Fruit fly (Drosophila melanogaster): ENCODE data around the gene MRG15.

The MRG15 gene

DNA sequence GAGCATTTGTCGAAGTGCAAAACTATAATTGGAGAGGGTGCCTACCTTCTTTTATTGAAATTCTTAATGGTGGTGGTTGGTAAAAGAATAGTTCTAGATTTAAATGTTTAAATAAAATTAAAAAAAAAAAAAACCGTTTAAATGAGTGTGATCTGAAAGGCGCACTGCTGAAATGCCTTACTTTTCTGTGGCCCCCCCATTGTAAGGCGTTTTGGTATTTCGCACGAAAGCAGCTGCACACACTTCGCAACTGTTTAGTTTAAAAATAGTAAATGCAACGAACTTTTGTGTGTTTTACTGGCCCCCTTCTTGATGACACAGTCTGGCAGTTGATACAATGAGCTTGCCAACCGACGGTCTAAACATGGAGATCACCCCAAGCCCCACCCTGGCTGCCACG, 9.5 kb downstream of the MRG15 start, which contains the start of the genes CG14864 and Zip88E:
CG14864 (minus strand) TSS at position 113 of the 400 bp plus-strand sequence.
Zip88E (plus strand) TSS at position 237 of the 400 bp plus-strand sequence.
- no peak for TF ChIP-seq Crg-1 (GFP tag; optimal IDR thresholded peaks at IDR 0.05)
- TF ChIP-seq bab1 (GFP tag; optimal IDR thresholded peaks at IDR 0.05), result peak; percentile 16

DNA sequence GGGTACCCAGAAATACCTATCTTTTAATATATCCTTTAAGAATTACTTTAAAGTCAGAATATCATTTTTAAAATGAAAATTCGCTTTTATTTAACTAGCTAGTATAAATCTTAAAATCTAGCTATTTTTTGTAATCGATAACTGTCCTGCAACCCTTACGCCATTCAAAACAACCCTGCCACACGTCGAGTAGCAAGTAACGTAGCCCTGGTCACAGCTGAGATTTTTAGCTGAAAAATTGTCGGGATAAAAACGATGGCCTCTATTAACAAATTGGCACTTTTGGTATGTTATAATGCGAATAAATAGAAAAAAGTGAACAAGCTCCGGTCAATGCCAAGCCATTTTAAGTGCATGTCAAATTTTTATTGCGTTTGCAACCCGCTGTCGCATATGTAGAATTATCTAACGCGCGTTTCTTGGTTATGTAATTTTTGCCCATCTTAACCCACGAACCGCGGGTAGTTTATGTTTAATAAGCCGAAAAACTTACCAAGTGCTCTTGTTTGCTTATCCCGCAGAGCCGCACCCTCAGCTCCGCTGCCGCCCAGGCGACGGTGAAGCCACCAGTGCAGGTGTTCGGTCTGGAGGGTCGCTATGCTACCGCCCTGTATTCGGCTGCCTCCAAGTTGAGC, 12.4 kb downstream of the MRG15 start, which contains the start of gene ATPsynO:
ATPsynO (plus strand) TSS at position 186 of the 635 bp plus-strand sequence.
- peak; percentile 17 for TF ChIP-seq Crg-1 (GFP tag; optimal IDR thresholded peaks at IDR 0.05)
- no peak for TF ChIP-seq Clk (GFP tag; optimal IDR thresholded peaks at IDR 0.05)
- peak; percentile 43 for TF ChIP-seq CG33017 (tag; optimal IDR thresholded peaks at IDR 0.05)
- no peak for TF ChIP-seq Hr96 (GFP tag; optimal IDR thresholded peaks at IDR 0.05)
- peak; percentile 60 for TF ChIP-seq Mnt (GFP tag; optimal IDR thresholded peaks at IDR 0.05)
- no peak for TF ChIP-seq kay (GFP tag; ENCODE audit: borderline replicate concordance)
- TF ChIP-seq cnc (optimal IDR thresholded peaks at IDR 0.05), result no peak
- TF ChIP-seq cic (GFP tag; optimal IDR thresholded peaks at IDR 0.05), result no peak
- peak; percentile 74 for TF ChIP-seq bab1 (GFP tag; optimal IDR thresholded peaks at IDR 0.05)
- peak; percentile 20 for TF ChIP-seq CG1620 (GFP tag; optimal IDR thresholded peaks at IDR 0.05)
- peak; percentile 46 for TF ChIP-seq CG7101 (tag; optimal IDR thresholded peaks at IDR 0.05)
- TF ChIP-seq CG14711 (tag; optimal IDR thresholded peaks at IDR 0.05), result peak; percentile 59
- TF ChIP-seq CG11617 (GFP tag; optimal IDR thresholded peaks at IDR 0.05), result peak; percentile 51
- TF ChIP-seq CG5204 (GFP tag; optimal IDR thresholded peaks at IDR 0.05), result no peak
- no peak for TF ChIP-seq pad (GFP tag; optimal IDR thresholded peaks at IDR 0.05)
- no peak for TF ChIP-seq CG12768 (GFP tag; optimal IDR thresholded peaks at IDR 0.05)

DNA sequence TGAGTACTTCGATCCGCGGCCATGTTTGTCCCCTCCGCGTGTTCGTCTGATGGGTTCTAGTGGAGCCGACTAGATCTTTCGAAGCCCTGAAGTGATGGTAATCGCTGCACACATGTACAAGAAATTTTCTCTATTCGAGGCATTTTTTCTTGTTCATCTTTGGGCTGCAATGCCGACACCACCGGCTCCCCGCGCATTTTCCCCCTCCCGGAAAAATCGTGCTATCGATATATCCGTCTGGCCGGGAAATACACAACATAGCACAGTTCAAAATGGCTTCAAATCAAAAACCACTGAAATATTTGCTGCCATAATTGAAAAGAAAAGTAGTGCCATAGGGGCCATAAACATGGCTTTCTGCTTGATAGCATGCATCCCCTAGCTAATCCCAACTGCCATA, 14.0 kb downstream of the MRG15 start:
- no peak for TF ChIP-seq CG5204 (GFP tag; optimal IDR thresholded peaks at IDR 0.05)
- TF ChIP-seq CG7101 (tag; optimal IDR thresholded peaks at IDR 0.05), result no peak
- no peak for TF ChIP-seq cnc (optimal IDR thresholded peaks at IDR 0.05)
- TF ChIP-seq bab1 (GFP tag; optimal IDR thresholded peaks at IDR 0.05), result no peak
- no peak for TF ChIP-seq CG12768 (GFP tag; optimal IDR thresholded peaks at IDR 0.05)
- TF ChIP-seq CG11617 (GFP tag; optimal IDR thresholded peaks at IDR 0.05), result no peak
- TF ChIP-seq Hr96 (GFP tag; optimal IDR thresholded peaks at IDR 0.05), result no peak
- TF ChIP-seq Mnt (GFP tag; optimal IDR thresholded peaks at IDR 0.05), result no peak
- no peak for TF ChIP-seq cic (GFP tag; optimal IDR thresholded peaks at IDR 0.05)
- no peak for TF ChIP-seq CG1620 (GFP tag; optimal IDR thresholded peaks at IDR 0.05)

DNA sequence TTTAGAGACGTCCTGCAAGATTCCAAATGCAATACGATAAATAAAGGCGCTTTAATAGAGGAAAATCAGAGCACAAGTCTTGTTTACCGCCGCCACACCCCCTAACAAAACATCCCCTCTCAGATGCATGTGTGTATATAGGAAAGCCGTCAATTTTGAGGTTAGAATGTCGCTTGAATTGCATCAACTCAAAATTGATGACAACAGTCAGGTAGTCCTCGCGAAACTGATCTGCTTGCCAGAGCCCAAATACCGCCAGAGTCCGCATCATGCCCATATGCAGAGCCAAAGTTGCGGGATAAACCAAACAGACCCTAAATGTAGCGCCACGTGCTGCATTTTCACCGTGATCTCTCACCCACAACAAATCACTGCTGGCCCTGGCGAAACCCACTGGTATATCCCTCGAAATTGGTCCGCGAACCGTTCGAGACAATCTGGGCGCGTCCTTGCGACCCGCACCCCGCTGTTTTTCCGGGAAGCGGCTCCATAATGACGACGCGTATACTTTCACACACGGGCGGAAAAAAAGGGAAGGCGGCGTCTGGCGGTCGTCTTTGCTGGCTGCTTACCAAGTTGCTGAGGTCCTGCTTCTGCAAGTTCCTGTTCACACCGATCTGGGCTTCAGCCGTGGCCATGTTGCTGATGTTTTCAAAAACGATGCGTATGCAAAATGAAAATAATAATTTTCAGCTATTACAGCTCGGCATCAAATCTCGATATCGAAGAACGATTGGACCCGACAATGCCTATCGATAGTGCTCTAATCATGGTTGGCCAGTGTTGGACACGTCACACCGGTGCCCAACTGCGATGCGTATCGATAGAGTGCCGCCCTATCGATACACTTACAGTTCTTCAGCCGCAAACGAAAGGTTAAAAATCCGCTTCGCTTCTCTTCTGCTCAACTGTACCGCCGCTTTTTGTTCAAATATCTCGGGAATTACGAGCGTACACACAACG, 14.9 kb downstream of the MRG15 start, which contains the start of the genes eIF2gamma and Set:
eIF2gamma (minus strand) TSS at position 749 of the 963 bp plus-strand sequence.
Set (plus strand) TSS at position 843 of the 963 bp plus-strand sequence.
- TF ChIP-seq Crg-1 (GFP tag; optimal IDR thresholded peaks at IDR 0.05), result peak; percentile 30
- TF ChIP-seq pad (GFP tag; optimal IDR thresholded peaks at IDR 0.05), result peak; percentile 63
- TF ChIP-seq Hr96 (GFP tag; optimal IDR thresholded peaks at IDR 0.05), result no peak
- TF ChIP-seq CG7045 (GFP tag; optimal IDR thresholded peaks at IDR 0.05), result no peak
- TF ChIP-seq tj (GFP tag; optimal IDR thresholded peaks at IDR 0.05), result peak; percentile 72
- peak; percentile 55 for TF ChIP-seq bab1 (GFP tag; optimal IDR thresholded peaks at IDR 0.05)
- TF ChIP-seq CG7101 (tag; optimal IDR thresholded peaks at IDR 0.05), result peak; percentile 61
- peak; percentile 79 for TF ChIP-seq Mnt (GFP tag; optimal IDR thresholded peaks at IDR 0.05)
- TF ChIP-seq Clk (GFP tag; optimal IDR thresholded peaks at IDR 0.05), result peak; percentile 60
- peak; percentile 41 for TF ChIP-seq CG12768 (GFP tag; optimal IDR thresholded peaks at IDR 0.05)
- TF ChIP-seq ovo (GFP tag; optimal IDR thresholded peaks at IDR 0.05), result peak; percentile 47
- peak; percentile 26 for TF ChIP-seq CG14711 (tag; optimal IDR thresholded peaks at IDR 0.05)
- TF ChIP-seq CG33017 (tag; optimal IDR thresholded peaks at IDR 0.05), result peak; percentile 29
- TF ChIP-seq toe (GFP tag; optimal IDR thresholded peaks at IDR 0.05), result no peak
- TF ChIP-seq CG1620 (GFP tag; optimal IDR thresholded peaks at IDR 0.05), result peak; percentile 68
- TF ChIP-seq CG5204 (GFP tag; optimal IDR thresholded peaks at IDR 0.05), result no peak

DNA sequence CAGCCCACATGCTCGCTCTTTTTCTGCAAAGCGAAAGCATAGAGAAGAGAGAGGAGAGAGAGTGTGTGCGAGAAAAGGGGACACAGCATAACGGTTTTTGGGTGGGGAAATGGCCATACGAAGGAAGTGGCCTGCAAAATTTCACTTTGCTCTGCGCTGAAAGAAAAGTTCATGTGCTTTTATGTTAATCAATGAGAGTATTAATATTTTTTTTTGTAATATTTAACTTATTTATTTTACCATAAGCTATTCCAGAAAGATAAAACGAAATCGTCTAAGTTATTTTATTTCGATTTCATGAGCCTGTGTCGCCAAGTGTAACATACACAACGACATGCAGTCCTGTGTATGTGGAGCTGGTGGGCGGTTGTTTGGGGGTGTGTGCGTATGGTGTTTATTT, 27.5 kb downstream of the MRG15 start:
- no peak for TF ChIP-seq Hr96 (GFP tag; optimal IDR thresholded peaks at IDR 0.05)
- TF ChIP-seq Clk (GFP tag; optimal IDR thresholded peaks at IDR 0.05), result peak; percentile 39
- peak; percentile 51 for TF ChIP-seq CG12768 (GFP tag; optimal IDR thresholded peaks at IDR 0.05)
- no peak for TF ChIP-seq toe (GFP tag; optimal IDR thresholded peaks at IDR 0.05)
- TF ChIP-seq CG5204 (GFP tag; optimal IDR thresholded peaks at IDR 0.05), result peak; percentile 63
- peak; percentile 21 for TF ChIP-seq Mnt (GFP tag; optimal IDR thresholded peaks at IDR 0.05)
- no peak for TF ChIP-seq kay (GFP tag; ENCODE audit: borderline replicate concordance)
- TF ChIP-seq CG7101 (tag; optimal IDR thresholded peaks at IDR 0.05), result peak; percentile 69
- no peak for TF ChIP-seq bab1 (GFP tag; optimal IDR thresholded peaks at IDR 0.05)
- no peak for TF ChIP-seq CG1620 (GFP tag; optimal IDR thresholded peaks at IDR 0.05)
- TF ChIP-seq pad (GFP tag; optimal IDR thresholded peaks at IDR 0.05), result peak; percentile 83
- peak; percentile 57 for TF ChIP-seq CG7045 (GFP tag; optimal IDR thresholded peaks at IDR 0.05)
- TF ChIP-seq CG11617 (GFP tag; optimal IDR thresholded peaks at IDR 0.05), result peak; percentile 58
- TF ChIP-seq CG14711 (tag; optimal IDR thresholded peaks at IDR 0.05), result peak; percentile 47
- TF ChIP-seq CG33017 (tag; optimal IDR thresholded peaks at IDR 0.05), result peak; percentile 88
- peak; percentile 24 for TF ChIP-seq cic (GFP tag; optimal IDR thresholded peaks at IDR 0.05)
- no peak for TF ChIP-seq ovo (GFP tag; optimal IDR thresholded peaks at IDR 0.05)
- peak; percentile 19 for TF ChIP-seq tj (GFP tag; optimal IDR thresholded peaks at IDR 0.05)

Measured in whole organism, adult.